Worm (Caenorhabditis elegans): Measurements from ENCODE around the gene mak-2.

DNA sequence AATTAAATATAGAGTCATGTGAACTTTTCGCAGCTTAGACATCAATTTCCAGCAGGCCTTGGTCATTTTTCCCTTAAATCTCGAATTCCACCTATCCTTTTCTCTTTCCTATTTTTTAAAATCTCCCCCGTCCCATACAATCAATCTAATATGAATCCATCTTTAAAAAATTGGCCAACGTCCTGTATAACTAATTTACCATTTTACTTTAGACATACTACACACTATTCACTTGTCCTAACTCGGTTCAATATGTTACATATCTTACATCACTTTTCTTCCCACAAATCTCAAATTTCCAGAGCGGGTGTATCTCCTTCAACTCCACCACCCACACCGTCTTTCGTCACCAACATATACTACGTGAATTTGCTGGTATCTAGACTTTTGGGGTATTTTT lies 39.9 kb upstream of the mak-2 start, which contains the start of gene lgc-33:
- TF ChIP-seq Y56A3A.18 (GFP tag; IDR thresholded peaks at IDR 0.05), result no peak
- no peak for TF ChIP-seq ets-4 (GFP tag; optimal IDR thresholded peaks at IDR 0.05)
